Worm (Caenorhabditis elegans) whole organism, L1 larva: ENCODE data around the gene F55G11.10.

Source experiments
- ceh-63 ChIP-seq: fragments of 200-800 bp; sonication (Bioruptor generic); optimal IDR thresholded peaks from 2 replicates; lab custom pipeline; 2018; ENCODE audit warnings: mild to moderate bottlenecking, missing genetic modification characterization, missing compliant biosample characterization
- efl-1 ChIP-seq, 4 experiments: fragments of 150-350 bp; optimal IDR thresholded peaks in 3 of 4; peaks in 1 of 4; 1 replicate in 1 of 4; 2 replicates in 3 of 4; lab custom pipeline; 2014; ENCODE audit warnings: missing biosample characterization in 2 of 4, missing genetic modification characterization in 2 of 4, missing genetic modification reagents in 2 of 4
- lin-15B ChIP-seq: fragments of 150-350 bp; sonication (generic microtip); optimal IDR thresholded peaks from 3 replicates; lab custom pipeline; 2014; ENCODE audit warnings: missing biosample characterization, missing genetic modification characterization
- unc-130 ChIP-seq: fragments of 150-350 bp; optimal IDR thresholded peaks from 2 replicates; lab custom pipeline; 2017; ENCODE audit warnings: missing biosample characterization, missing genetic modification characterization, inconsistent platforms
- ztf-4 ChIP-seq: fragments of 150-350 bp; optimal IDR thresholded peaks from 2 replicates; lab custom pipeline; 2014; ENCODE audit warnings: missing biosample characterization, missing genetic modification characterization

DNA sequence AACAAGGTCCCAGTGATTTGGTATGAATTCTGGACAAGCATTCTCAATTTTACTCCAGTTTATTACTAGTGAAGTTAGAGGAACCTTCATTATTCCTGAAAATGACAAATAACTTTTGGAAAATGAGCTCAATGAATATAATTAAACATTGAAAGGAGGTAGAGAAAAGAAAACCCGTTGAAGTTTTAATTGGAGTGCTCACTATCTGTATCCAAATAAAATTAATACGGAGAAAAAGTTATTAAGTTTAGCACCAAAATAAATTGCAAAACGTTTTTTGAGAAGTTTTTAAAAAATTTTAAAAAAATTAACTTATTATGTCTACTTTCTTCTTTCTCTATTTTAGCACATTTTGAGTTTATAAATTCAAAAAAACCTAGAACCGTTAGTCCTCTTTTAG lies 2.1 kb upstream of the F55G11.10 start, which contains the start of gene F55G11.1:
- TF ChIP-seq unc-130: no peak
- TF ChIP-seq ceh-63 (GFP tag; lab: Kevin White, UChicago): no peak
- no peak for TF ChIP-seq lin-15B (tag; lab: Kevin White, UChicago)
- no peak for TF ChIP-seq ztf-4 (tag; lab: Kevin White, UChicago)
- no peak for TF ChIP-seq efl-1 (optimal IDR thresholded peaks at IDR 0.05; lab: Kevin White, UChicago)
- no peak for TF ChIP-seq efl-1 (GFP tag; optimal IDR thresholded peaks at IDR 0.05 in 1 of 2; lab: Kevin White, UChicago)
